Fruit fly (Drosophila melanogaster): ENCODE results near the gene RpS19b.
A peak's percentile ranks its signal among the peaks of the same experiment; 100 is the strongest.

The RpS19b gene

DNA sequence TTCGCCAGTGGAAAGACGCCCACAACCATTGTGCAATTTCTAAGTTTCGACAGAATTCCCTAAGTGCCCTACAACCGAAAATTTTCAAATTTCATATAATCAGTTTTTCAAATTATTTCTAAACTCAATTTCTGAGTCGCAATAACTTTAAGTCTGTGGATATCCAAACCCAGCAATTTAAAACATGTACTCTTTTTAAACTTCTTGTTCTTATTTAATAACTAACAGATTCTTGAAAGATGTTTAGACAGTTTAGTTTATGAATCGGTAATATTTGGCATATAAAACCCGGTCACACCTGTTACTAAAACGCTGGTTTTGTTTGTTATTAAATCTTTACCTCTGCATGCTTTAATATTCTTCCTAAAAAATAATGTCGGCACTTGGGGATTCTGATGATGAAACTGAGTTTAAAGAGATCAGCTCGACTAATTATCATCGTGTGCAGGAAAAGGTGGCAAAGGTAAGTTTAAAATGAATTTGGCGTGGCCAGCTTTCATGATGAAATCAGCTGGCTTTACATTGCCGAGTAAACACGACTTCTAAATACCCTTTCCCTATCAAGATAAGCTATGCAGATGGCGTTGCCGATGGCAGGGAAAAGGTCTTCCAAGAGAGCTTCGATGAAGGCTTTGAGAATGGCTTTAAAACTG, 4.3 kb downstream of the RpS19b start, which contains the start of the genes CG43998, CG43999 and CG31142:
CG43998 (minus strand) TSS at position 51 of the 653 bp plus-strand sequence.
CG43999 (minus strand) TSS at position 51 of the 653 bp plus-strand sequence.
CG31142 (plus strand) TSS at position 294 of the 653 bp plus-strand sequence.
- TF ChIP-seq CG10348 (GFP tag; IDR thresholded peaks at IDR 0.05): no peak
- TF ChIP-seq Pif1A (GFP tag; optimal IDR thresholded peaks at IDR 0.05): no peak
- TF ChIP-seq Snoo (tag; optimal IDR thresholded peaks at IDR 0.05): peak; percentile 4
- TF ChIP-seq fd96Ca (GFP tag; IDR thresholded peaks at IDR 0.05): no peak
- TF ChIP-seq Pif1B (GFP tag; optimal IDR thresholded peaks at IDR 0.05): no peak
- no peak for TF ChIP-seq CG34367 (tag; optimal IDR thresholded peaks at IDR 0.05)

DNA sequence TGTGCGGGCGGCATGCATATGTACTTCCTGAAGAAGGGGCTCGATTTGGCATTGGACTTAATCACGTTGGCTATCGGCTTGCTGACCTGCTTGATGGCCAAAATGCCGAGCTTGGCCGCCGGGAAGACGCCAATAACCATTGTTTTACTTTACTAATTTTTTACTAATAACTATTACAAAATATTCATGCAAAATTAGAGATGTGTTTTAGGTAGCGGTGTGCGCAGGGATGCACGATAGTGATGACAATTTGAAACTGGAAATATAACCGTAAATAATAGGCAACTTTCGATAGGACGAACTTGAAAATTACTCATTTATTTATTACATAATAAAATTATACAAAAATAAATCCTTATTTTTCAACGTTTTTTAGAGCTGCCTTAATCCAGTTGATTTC, 5.9 kb downstream of the RpS19b start, which contains the start of gene CG13601:
CG13601 (minus strand) TSS at position 206 of the 400 bp plus-strand sequence.
- no peak for TF ChIP-seq fd96Ca (GFP tag; IDR thresholded peaks at IDR 0.05)
- TF ChIP-seq D1 (tag; optimal IDR thresholded peaks at IDR 0.05): no peak
- TF ChIP-seq gl (tag; optimal IDR thresholded peaks at IDR 0.05): no peak
- TF ChIP-seq Ets98B (GFP tag; IDR thresholded peaks at IDR 0.05): no peak
- 0 out of 3 replicates have a peak, but pooled peaks have one; percentile 24 for TF ChIP-seq CG4496 (GFP tag; IDR thresholded peaks at IDR 0.05)
- no peak for TF ChIP-seq CG13204 (GFP tag; optimal IDR thresholded peaks at IDR 0.05)
- TF ChIP-seq CG12605 (GFP tag; IDR thresholded peaks at IDR 0.05): no peak
- no peak for TF ChIP-seq CG34367 (tag; optimal IDR thresholded peaks at IDR 0.05)

DNA sequence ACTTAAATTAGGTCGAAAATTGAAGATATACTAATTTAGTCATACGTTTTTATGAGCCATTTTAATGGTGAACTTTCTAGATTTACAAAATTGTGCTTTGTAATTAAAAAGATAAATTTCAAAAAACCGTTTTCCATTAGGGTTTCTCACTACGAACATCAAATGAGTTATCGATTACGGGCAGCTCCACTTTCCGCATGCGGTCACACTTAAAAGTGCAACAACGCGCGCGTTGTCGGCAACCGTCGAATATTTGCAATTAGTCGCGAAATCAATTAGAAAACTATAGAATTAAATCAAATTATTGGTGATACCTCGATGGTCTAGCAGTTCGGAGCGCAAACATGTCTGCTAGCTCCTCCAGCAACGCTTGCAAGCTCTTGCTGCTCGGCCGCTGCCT, 9.1 kb downstream of the RpS19b start, which contains the start of gene Ndc1:
Ndc1 (plus strand) TSS at position 200 of the 400 bp plus-strand sequence.
- TF ChIP-seq fd96Ca (GFP tag; IDR thresholded peaks at IDR 0.05) (no peak), Snoo (tag; optimal IDR thresholded peaks at IDR 0.05) (no peak), CG12605 (GFP tag; IDR thresholded peaks at IDR 0.05) (no peak), CG14655 (GFP tag; optimal IDR thresholded peaks at IDR 0.05) (no peak), CG15710 (tag; optimal IDR thresholded peaks at IDR 0.05) (no peak), CG17806 (tag; optimal IDR thresholded peaks at IDR 0.05) (no peak), CG4496 (GFP tag; IDR thresholded peaks at IDR 0.05) (no peak), CG8159 (tag; optimal IDR thresholded peaks at IDR 0.05) (no peak), CG13204 (GFP tag; optimal IDR thresholded peaks at IDR 0.05) (no peak), CG9948 (tag; optimal IDR thresholded peaks at IDR 0.05) (no peak)

DNA sequence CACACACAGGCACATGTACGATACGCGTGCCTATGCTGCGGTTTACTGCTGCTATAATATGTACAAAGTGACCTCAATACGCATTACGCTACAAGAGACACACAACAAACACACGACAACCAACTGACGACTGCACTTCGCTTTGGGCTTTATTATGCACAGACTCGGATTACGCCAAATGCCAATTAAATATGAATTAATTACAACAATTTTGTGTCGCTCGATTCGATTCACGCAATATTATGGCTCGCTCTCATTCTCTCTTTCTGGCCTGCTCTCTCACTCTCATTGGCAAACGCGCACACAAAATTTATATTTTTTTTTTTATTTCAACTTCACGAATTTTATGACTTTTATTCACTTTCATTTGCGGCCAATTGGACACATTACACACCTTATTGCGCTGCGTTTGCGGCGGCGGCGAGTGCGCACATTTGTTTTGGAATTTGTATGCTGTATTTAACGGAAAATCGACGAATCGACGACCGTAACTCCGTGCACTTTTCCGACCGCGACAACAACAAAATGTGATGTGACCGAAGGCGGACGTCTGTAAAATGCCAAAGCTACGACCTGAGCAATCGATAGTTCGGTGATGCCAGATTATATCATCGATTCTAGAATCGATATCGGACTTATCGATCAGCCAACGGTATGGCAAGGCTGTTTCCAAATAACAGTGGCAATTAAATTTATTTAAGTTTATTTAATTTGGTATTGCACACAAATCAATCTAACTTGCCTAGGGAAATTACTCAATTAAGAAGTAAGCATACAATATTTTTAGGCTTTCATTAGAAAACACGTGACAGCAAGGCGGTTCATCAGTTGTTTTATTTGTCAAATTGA, 10.6 kb downstream of the RpS19b start, which contains the start of the genes sba and CG31141:
sba (minus strand) TSS at position 472 of the 849 bp plus-strand sequence.
CG31141 (plus strand) TSS at position 799 of the 849 bp plus-strand sequence.
- TF ChIP-seq D1 (tag; optimal IDR thresholded peaks at IDR 0.05): no peak
- no peak for TF ChIP-seq CG10348 (GFP tag; IDR thresholded peaks at IDR 0.05)
- TF ChIP-seq CG17806 (tag; optimal IDR thresholded peaks at IDR 0.05): no peak
- TF ChIP-seq CG15710 (tag; optimal IDR thresholded peaks at IDR 0.05): no peak
- TF ChIP-seq gl (tag; optimal IDR thresholded peaks at IDR 0.05): peak; percentile 36
- TF ChIP-seq Ets98B (GFP tag; IDR thresholded peaks at IDR 0.05): peak; percentile 58
- TF ChIP-seq EcR (GFP tag; optimal IDR thresholded peaks at IDR 0.05): peak; percentile 24
- TF ChIP-seq Snoo (tag; optimal IDR thresholded peaks at IDR 0.05): peak; percentile 4
- no peak for TF ChIP-seq CG9948 (tag; optimal IDR thresholded peaks at IDR 0.05)
- TF ChIP-seq Pif1A (GFP tag; optimal IDR thresholded peaks at IDR 0.05): no peak
- no peak for TF ChIP-seq CG14655 (GFP tag; optimal IDR thresholded peaks at IDR 0.05)
- no peak for TF ChIP-seq fd96Ca (GFP tag; IDR thresholded peaks at IDR 0.05)
- peak; percentile 57; the same call in 1 of the 2 replicates for TF ChIP-seq CG12605 (GFP tag; IDR thresholded peaks at IDR 0.05)
- TF ChIP-seq Pif1B (GFP tag; optimal IDR thresholded peaks at IDR 0.05): no peak
- TF ChIP-seq CG8159 (tag; optimal IDR thresholded peaks at IDR 0.05): peak; percentile 46
- peak; percentile 55; the same call in 2 of the 3 replicates for TF ChIP-seq CG4496 (GFP tag; IDR thresholded peaks at IDR 0.05)
- TF ChIP-seq CG32121 (GFP tag; IDR thresholded peaks at IDR 0.05): no peak
- TF ChIP-seq CG8301 (tag; optimal IDR thresholded peaks at IDR 0.05): no peak
- no peak for TF ChIP-seq CG13204 (GFP tag; optimal IDR thresholded peaks at IDR 0.05)
- TF ChIP-seq CG34367 (tag; optimal IDR thresholded peaks at IDR 0.05): no peak
- TF ChIP-seq rn (GFP tag; IDR thresholded peaks at IDR 0.05): no peak

DNA sequence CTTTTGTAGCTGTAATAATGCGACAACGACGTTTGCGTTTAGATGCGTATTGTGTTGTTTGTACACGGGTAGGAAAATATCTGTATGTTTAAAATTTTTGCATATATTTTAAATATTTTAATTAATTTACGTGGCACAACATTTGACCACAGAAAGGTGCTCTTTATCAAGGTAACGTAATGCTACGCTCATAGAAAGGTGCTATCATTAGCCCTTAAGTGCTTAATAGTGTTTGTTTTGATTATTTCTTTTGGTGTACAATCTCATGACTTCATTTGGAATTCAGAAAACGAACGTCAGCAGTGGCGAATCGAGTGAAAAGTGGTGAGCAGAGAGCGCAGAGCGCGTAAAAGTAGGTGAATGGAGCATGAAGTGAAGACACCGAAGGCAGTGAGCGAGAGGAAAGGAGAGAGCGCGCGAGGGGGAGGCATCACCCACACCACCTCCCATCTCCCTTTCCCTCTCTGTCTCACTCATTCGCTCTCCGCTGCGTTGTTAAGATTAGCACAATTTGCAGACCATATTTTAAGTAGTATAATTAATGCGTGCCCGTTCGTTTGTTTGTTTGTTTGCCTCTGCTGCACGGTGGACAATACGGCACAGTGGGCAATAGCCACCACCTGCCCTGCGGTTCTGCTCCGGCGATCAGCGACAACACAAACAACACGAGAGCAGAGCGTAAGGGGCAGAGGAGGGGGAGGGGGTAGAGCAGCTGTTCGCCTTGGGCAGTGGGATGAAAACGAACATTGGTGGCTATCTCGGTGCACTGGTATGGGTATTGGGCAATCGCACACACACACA, 11.4 kb downstream of the RpS19b start:
- TF ChIP-seq rn (GFP tag; IDR thresholded peaks at IDR 0.05) (0 out of 2 replicates have a peak, but pooled peaks have one; percentile 36), D1 (tag; optimal IDR thresholded peaks at IDR 0.05) (no peak), CG32121 (GFP tag; IDR thresholded peaks at IDR 0.05) (peak; percentile 70), CG9948 (tag; optimal IDR thresholded peaks at IDR 0.05) (peak; percentile 57), Snoo (tag; optimal IDR thresholded peaks at IDR 0.05) (no peak), CG10348 (GFP tag; IDR thresholded peaks at IDR 0.05) (no peak), EcR (GFP tag; optimal IDR thresholded peaks at IDR 0.05) (peak; percentile 38), Pif1A (GFP tag; optimal IDR thresholded peaks at IDR 0.05) (peak; percentile 62), gl (tag; optimal IDR thresholded peaks at IDR 0.05) (no peak), CG34367 (tag; optimal IDR thresholded peaks at IDR 0.05) (no peak), CG15710 (tag; optimal IDR thresholded peaks at IDR 0.05) (peak; percentile 44), CG12605 (GFP tag; IDR thresholded peaks at IDR 0.05) (no peak), CG17806 (tag; optimal IDR thresholded peaks at IDR 0.05) (peak; percentile 70), CG8301 (tag; optimal IDR thresholded peaks at IDR 0.05) (peak; percentile 60), Ets98B (GFP tag; IDR thresholded peaks at IDR 0.05) (peak; percentile 79), Pif1B (GFP tag; optimal IDR thresholded peaks at IDR 0.05) (peak; percentile 50), CG8159 (tag; optimal IDR thresholded peaks at IDR 0.05) (peak; percentile 53), CG14655 (GFP tag; optimal IDR thresholded peaks at IDR 0.05) (no peak), CG4496 (GFP tag; IDR thresholded peaks at IDR 0.05) (peak; percentile 68; the same call in 2 of the 3 replicates), CG13204 (GFP tag; optimal IDR thresholded peaks at IDR 0.05) (peak; percentile 31), fd96Ca (GFP tag; IDR thresholded peaks at IDR 0.05) (peak; percentile 63; the same call in 1 of the 3 replicates)
